Worm (Caenorhabditis elegans) whole organism, mixed stage, embryonic: ENCODE measurements around the gene fipr-19.

Experiments used
- M03D4.4 ChIP-seq: sonication (generic microtip); optimal IDR thresholded peaks from 2 replicates; lab custom pipeline; 2017; ENCODE audit warnings: mild to moderate bottlenecking, missing genetic modification characterization, missing compliant biosample characterization
- bed-3 ChIP-seq: fragments of 200-800 bp; sonication (Bioruptor generic); optimal IDR thresholded peaks from 3 replicates; lab custom pipeline; 2018; ENCODE audit warnings: mild to moderate bottlenecking, missing genetic modification characterization, moderate library complexity, missing compliant biosample characterization
- blmp-1 ChIP-seq: fragments of 150-350 bp; optimal IDR thresholded peaks from 2 replicates; lab custom pipeline; 2014; ENCODE audit warnings: missing biosample characterization, missing genetic modification characterization
- ceh-39 ChIP-seq: fragments of 150-350 bp; optimal IDR thresholded peaks from 2 replicates; lab custom pipeline; 2014; ENCODE audit warnings: missing biosample characterization, missing genetic modification characterization
- ceh-83 ChIP-seq: fragments of 200-800 bp; sonication (Bioruptor generic); optimal IDR thresholded peaks from 2 replicates; lab custom pipeline; 2018; ENCODE audit warnings: mild to moderate bottlenecking, missing genetic modification characterization, missing compliant biosample characterization
- cnd-1 ChIP-seq: fragments of 200-800 bp; sonication (Bioruptor generic); optimal IDR thresholded peaks from 2 replicates; lab custom pipeline; 2018; ENCODE audit warnings: mild to moderate bottlenecking, missing genetic modification characterization, missing compliant biosample characterization
- drap-1 ChIP-seq: fragments of 200-800 bp; sonication (Bioruptor generic); optimal IDR thresholded peaks from 3 replicates; lab custom pipeline; 2018; ENCODE audit warnings: mild to moderate bottlenecking, missing genetic modification characterization, missing compliant biosample characterization
- elt-1 ChIP-seq: sonication (generic microtip); optimal IDR thresholded peaks from 2 replicates; lab custom pipeline; 2017; ENCODE audit warnings: missing genetic modification characterization, mild to moderate bottlenecking, missing compliant biosample characterization, antibody characterized with exemption, moderate library complexity, borderline replicate concordance; ENCODE audit not compliant: insufficient read depth
- elt-3 ChIP-seq: fragments of 150-350 bp; optimal IDR thresholded peaks from 2 replicates; lab custom pipeline; 2014; ENCODE audit warnings: missing biosample characterization, missing genetic modification characterization
- flh-1 ChIP-seq: fragments of 200-800 bp; sonication (Bioruptor generic); optimal IDR thresholded peaks from 2 replicates; lab custom pipeline; 2018; ENCODE audit warnings: mild to moderate bottlenecking, missing genetic modification characterization, moderate library complexity, missing compliant biosample characterization
- ham-2 ChIP-seq: fragments of 200-800 bp; sonication (Bioruptor generic); optimal IDR thresholded peaks from 2 replicates; lab custom pipeline; 2018; ENCODE audit warnings: mild to moderate bottlenecking, missing genetic modification characterization, missing compliant biosample characterization
- lin-32 ChIP-seq: fragments of 200-800 bp; sonication (Bioruptor generic); optimal IDR thresholded peaks from 2 replicates; lab custom pipeline; 2018; ENCODE audit warnings: mild to moderate bottlenecking, missing genetic modification characterization, missing compliant biosample characterization
- lsy-2 ChIP-seq: fragments of 150-350 bp; optimal IDR thresholded peaks from 2 replicates; lab custom pipeline; 2014; ENCODE audit warnings: missing biosample characterization, missing genetic modification characterization
- mab-5 ChIP-seq: fragments of 150-350 bp; optimal IDR thresholded peaks from 2 replicates; lab custom pipeline; 2014; ENCODE audit warnings: missing biosample characterization, missing genetic modification characterization
- mep-1 ChIP-seq: fragments of 150-350 bp; optimal IDR thresholded peaks from 2 replicates; lab custom pipeline; 2017; ENCODE audit warnings: missing biosample characterization, missing genetic modification reagents, missing genetic modification characterization, inconsistent platforms
- mls-2 ChIP-seq: sonication (generic microtip); optimal IDR thresholded peaks from 2 replicates; lab custom pipeline; 2016; ENCODE audit warnings: mild to moderate bottlenecking, missing genetic modification characterization, moderate library complexity, missing compliant biosample characterization
- nhr-2 ChIP-seq: fragments of 150-350 bp; optimal IDR thresholded peaks from 2 replicates; lab custom pipeline; 2014; ENCODE audit warnings: missing biosample characterization, missing genetic modification characterization
- nhr-237 ChIP-seq: fragments of 150-350 bp; optimal IDR thresholded peaks from 2 replicates; lab custom pipeline; 2014; ENCODE audit warnings: missing biosample characterization, missing genetic modification characterization
- nhr-28 ChIP-seq: fragments of 150-350 bp; optimal IDR thresholded peaks from 2 replicates; lab custom pipeline; 2014; ENCODE audit warnings: missing biosample characterization, missing genetic modification characterization
- nhr-76 ChIP-seq: sonication (generic microtip); optimal IDR thresholded peaks from 2 replicates; lab custom pipeline; 2017; ENCODE audit warnings: missing biosample characterization, missing genetic modification characterization
- snpc-4 ChIP-seq: fragments of 150-350 bp; optimal IDR thresholded peaks from 2 replicates; lab custom pipeline; 2014; ENCODE audit warnings: missing biosample characterization, missing genetic modification characterization
- sptf-1 ChIP-seq: sonication (generic microtip); optimal IDR thresholded peaks from 2 replicates; lab custom pipeline; 2017; ENCODE audit warnings: mild to moderate bottlenecking, missing genetic modification characterization, moderate library complexity, missing compliant biosample characterization
- unc-120 ChIP-seq: sonication (generic microtip); optimal IDR thresholded peaks from 2 replicates; lab custom pipeline; 2017; ENCODE audit warnings: missing genetic modification characterization, missing compliant biosample characterization; ENCODE audit not compliant: poor library complexity, severe bottlenecking
- unc-39 ChIP-seq: fragments of 150-350 bp; optimal IDR thresholded peaks from 2 replicates; lab custom pipeline; 2014; ENCODE audit warnings: missing biosample characterization, missing genetic modification characterization
- unc-62 ChIP-seq: fragments of 150-350 bp; optimal IDR thresholded peaks from 2 replicates; lab custom pipeline; 2014; ENCODE audit warnings: missing biosample characterization, missing genetic modification reagents, missing genetic modification characterization
- zip-8 ChIP-seq: fragments of 150-350 bp; optimal IDR thresholded peaks from 2 replicates; lab custom pipeline; 2014; ENCODE audit warnings: missing biosample characterization, missing genetic modification characterization
- ztf-11 ChIP-seq: fragments of 150-350 bp; optimal IDR thresholded peaks from 2 replicates; lab custom pipeline; 2014; ENCODE audit warnings: missing biosample characterization, missing genetic modification characterization

The fipr-19 gene

DNA sequence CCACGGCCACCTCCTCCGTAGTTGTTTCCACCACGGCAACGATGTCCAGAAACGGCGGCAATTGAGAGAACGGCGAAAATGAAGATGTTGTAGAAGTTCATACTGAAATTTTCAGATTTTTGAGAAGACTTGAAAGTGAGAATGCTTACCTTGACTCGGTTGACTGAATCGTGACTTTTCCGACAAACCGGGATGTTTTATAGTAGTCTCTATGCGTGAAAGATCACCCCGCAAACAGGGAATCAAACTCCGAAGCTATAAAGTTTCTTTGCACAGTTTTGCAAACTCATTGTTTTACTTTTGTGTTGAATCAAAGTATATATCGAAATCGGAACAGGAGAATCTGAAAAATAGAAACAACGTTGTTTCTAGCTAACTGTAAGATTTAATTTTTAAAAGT is 3.5 kb upstream of the fipr-19 start, which contains the start of gene fipr-20:
Gene fipr-20, minus strand, starts transcription at position 101 of the 400 bp plus-strand sequence.
- no peak for TF ChIP-seq ceh-83 (GFP tag; lab: Kevin White, UChicago)
- no peak for TF ChIP-seq unc-39 (tag; lab: Kevin White, UChicago)
- no peak for TF ChIP-seq nhr-237
- TF ChIP-seq lsy-2, result no peak
- TF ChIP-seq unc-120 (tag; lab: Kevin White, UChicago), result no peak
- no peak for TF ChIP-seq unc-62 (GFP tag; lab: Kevin White, UChicago)
- no peak for TF ChIP-seq M03D4.4
- no peak for TF ChIP-seq flh-1 (GFP tag; lab: Kevin White, UChicago)
- no peak for TF ChIP-seq mep-1 (tag; lab: Kevin White, UChicago)
- TF ChIP-seq elt-1 (tag; lab: Kevin White, UChicago), result no peak
- TF ChIP-seq lin-32 (GFP tag; lab: Kevin White, UChicago), result no peak
- TF ChIP-seq zip-8 (tag; lab: Kevin White, UChicago), result no peak
- no peak for TF ChIP-seq cnd-1 (tag; lab: Kevin White, UChicago)
- TF ChIP-seq nhr-76, result no peak
- no peak for TF ChIP-seq mls-2 (tag; lab: Kevin White, UChicago)

DNA sequence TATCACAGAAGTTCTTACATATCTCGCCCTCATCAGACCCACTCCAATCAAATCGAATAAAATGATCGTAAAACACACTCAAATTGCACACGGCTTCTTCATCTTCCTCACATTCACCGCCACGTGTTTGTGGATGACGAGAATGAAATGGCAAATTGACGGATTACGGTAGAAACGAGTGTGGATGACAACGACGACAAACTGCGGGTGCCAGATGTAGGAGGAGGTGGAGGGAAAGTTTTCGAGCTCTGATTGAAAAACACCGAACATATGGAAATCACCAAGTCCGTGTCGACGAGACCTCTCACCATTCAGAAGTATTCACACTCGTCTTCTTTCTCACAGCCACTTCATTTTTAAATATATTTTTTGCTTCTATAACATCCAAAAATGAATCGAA is 1.3 kb upstream of the fipr-19 start, which contains the start of gene mls-1:
Gene mls-1, plus strand, starts transcription at position 324 of the 400 bp plus-strand sequence.
- TF ChIP-seq unc-39 (tag; lab: Kevin White, UChicago) (no peak), drap-1 (GFP tag; lab: Kevin White, UChicago) (no peak), ham-2 (no peak), nhr-237 (no peak), blmp-1 (tag; lab: Kevin White, UChicago) (no peak), snpc-4 (tag; lab: Kevin White, UChicago) (no peak), lin-32 (GFP tag; lab: Kevin White, UChicago) (no peak), unc-62 (GFP tag; lab: Kevin White, UChicago) (no peak), mab-5 (no peak), bed-3 (GFP tag; lab: Kevin White, UChicago) (no peak), unc-120 (tag; lab: Kevin White, UChicago) (no peak), sptf-1 (tag; lab: Kevin White, UChicago) (no peak), ztf-11 (tag; lab: Kevin White, UChicago) (no peak), elt-3 (tag; lab: Kevin White, UChicago) (no peak)

DNA sequence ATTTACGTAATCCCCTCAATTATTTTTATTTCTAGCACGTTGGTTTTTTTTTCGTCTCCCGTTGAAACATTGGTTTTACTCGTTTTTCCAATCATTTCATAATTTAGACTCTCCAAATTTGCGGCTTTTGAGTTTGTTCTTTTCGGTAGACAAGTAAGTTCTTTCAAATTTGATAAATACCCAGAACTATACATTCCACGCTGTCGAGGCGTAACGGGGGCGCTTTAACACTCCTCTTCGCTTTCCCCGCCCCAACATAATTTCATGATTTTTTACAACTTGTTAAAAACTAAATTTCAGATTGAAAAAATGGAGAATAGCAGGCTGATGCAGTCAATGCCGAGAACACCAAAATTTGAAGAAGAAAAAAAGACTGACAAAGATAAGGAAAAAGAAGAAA is 2.1 kb downstream of the fipr-19 start, which contains the start of gene Y69F12A.1:
Gene Y69F12A.1, plus strand, starts transcription at position 301 of the 400 bp plus-strand sequence.
- no peak for TF ChIP-seq mab-5
- TF ChIP-seq ham-2, result no peak
- no peak for TF ChIP-seq unc-120 (tag; lab: Kevin White, UChicago)
- no peak for TF ChIP-seq sptf-1 (tag; lab: Kevin White, UChicago)
- no peak for TF ChIP-seq ztf-11 (tag; lab: Kevin White, UChicago)
- no peak for TF ChIP-seq nhr-2 (tag; lab: Kevin White, UChicago)
- no peak for TF ChIP-seq unc-62 (GFP tag; lab: Kevin White, UChicago)
- no peak for TF ChIP-seq nhr-237
- no peak for TF ChIP-seq ceh-39
- TF ChIP-seq nhr-28 (tag; lab: Kevin White, UChicago), result no peak
- TF ChIP-seq ceh-83 (GFP tag; lab: Kevin White, UChicago), result no peak
- no peak for TF ChIP-seq snpc-4 (tag; lab: Kevin White, UChicago)
- no peak for TF ChIP-seq mep-1 (tag; lab: Kevin White, UChicago)
- no peak for TF ChIP-seq mls-2 (tag; lab: Kevin White, UChicago)

DNA sequence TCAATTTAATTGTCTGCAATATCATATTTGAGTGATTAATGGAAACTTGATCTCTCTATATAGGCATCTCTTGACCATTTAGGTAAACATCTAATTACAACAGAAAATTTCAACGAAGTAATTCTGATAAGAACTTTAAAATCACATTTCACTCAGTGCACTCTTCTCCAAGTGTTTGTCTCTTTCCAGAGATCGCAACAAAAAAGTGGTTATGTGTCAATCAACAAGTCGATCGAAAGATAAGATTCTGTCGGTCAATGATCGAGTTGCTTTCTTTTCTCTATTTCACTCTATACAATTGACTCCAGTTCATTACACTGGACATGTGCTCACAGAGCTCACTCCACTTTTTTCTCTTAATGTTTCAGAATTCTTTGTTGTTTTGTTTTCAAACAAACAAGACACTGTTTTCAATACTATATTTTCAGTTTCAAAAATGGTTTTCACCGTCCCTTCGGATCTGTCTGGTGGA is 5.1 kb downstream of the fipr-19 start, which contains the start of gene alh-12:
Gene alh-12, plus strand, starts transcription at position 422 of the 472 bp plus-strand sequence.
- TF ChIP-seq unc-62 (GFP tag; lab: Kevin White, UChicago), result peak; percentile 58
- no peak for TF ChIP-seq unc-39 (tag; lab: Kevin White, UChicago)
